Fruit fly (Drosophila melanogaster) whole organism, adult: Measurements from ENCODE around the gene Muc68E.

ENCODE experiments used
- CG11617 ChIP-seq: fragments of 200-800 bp; sonication (Bioruptor generic); optimal IDR thresholded peaks from 2 replicates; lab custom pipeline; 2017; ENCODE audit warnings: mild to moderate bottlenecking, missing biosample characterization, missing genetic modification reagents, missing genetic modification characterization
- CG12768 ChIP-seq: fragments of 200-800 bp; sonication (Bioruptor generic); optimal IDR thresholded peaks from 2 replicates; lab custom pipeline; 2017; ENCODE audit warnings: missing biosample characterization, missing genetic modification characterization, mild to moderate bottlenecking, moderate library complexity, missing genetic modification reagents
- CG14711 ChIP-seq: fragments of 200-800 bp; sonication (Bioruptor generic); optimal IDR thresholded peaks from 2 replicates; lab custom pipeline; 2018; ENCODE audit warnings: missing biosample characterization, mild to moderate bottlenecking, missing genetic modification characterization, moderate library complexity
- CG1620 ChIP-seq: fragments of 200-800 bp; sonication (Bioruptor generic); optimal IDR thresholded peaks from 2 replicates; lab custom pipeline; 2016; ENCODE audit warnings: missing biosample characterization, missing genetic modification characterization
- CG33017 ChIP-seq: fragments of 200-800 bp; sonication (Bioruptor generic); optimal IDR thresholded peaks from 2 replicates; lab custom pipeline; 2018; ENCODE audit warnings: missing biosample characterization, mild to moderate bottlenecking, missing genetic modification characterization, moderate library complexity
- CG5204 ChIP-seq: fragments of 200-800 bp; sonication (Bioruptor generic); optimal IDR thresholded peaks from 2 replicates; lab custom pipeline; 2016; ENCODE audit warnings: missing biosample characterization, missing genetic modification characterization
- CG7045 ChIP-seq: fragments of 200-800 bp; sonication (Bioruptor generic); optimal IDR thresholded peaks from 2 replicates; lab custom pipeline; 2017; ENCODE audit warnings: missing biosample characterization, mild to moderate bottlenecking, missing genetic modification characterization
- CG7101 ChIP-seq: fragments of 200-800 bp; sonication (Bioruptor generic); optimal IDR thresholded peaks from 2 replicates; lab custom pipeline; 2018; ENCODE audit warnings: missing biosample characterization, mild to moderate bottlenecking, missing genetic modification characterization, moderate library complexity
- Clk ChIP-seq: fragments of 200-800 bp; sonication (Bioruptor generic); optimal IDR thresholded peaks from 2 replicates; lab custom pipeline; 2017; ENCODE audit warnings: missing biosample characterization, missing genetic modification characterization
- Crg-1 ChIP-seq: fragments of 200-800 bp; sonication (Bioruptor generic); optimal IDR thresholded peaks from 2 replicates; lab custom pipeline; 2016; ENCODE audit warnings: missing biosample characterization, missing genetic modification characterization
- Hr96 ChIP-seq: fragments of 200-800 bp; sonication (Bioruptor generic); optimal IDR thresholded peaks from 2 replicates; lab custom pipeline; 2016; ENCODE audit warnings: missing biosample characterization, missing genetic modification characterization
- Mnt ChIP-seq: fragments of 200-800 bp; sonication (Bioruptor generic); optimal IDR thresholded peaks from 2 replicates; lab custom pipeline; 2016; ENCODE audit warnings: missing biosample characterization, mild to moderate bottlenecking, missing genetic modification characterization
- bab1 ChIP-seq: fragments of 200-800 bp; sonication (Bioruptor generic); optimal IDR thresholded peaks from 3 replicates; lab custom pipeline; 2019; ENCODE audit warnings: missing biosample characterization, mild to moderate bottlenecking, missing genetic modification characterization, moderate library complexity
- cic ChIP-seq: fragments of 200-800 bp; sonication (Bioruptor generic); optimal IDR thresholded peaks from 2 replicates; lab custom pipeline; 2017; ENCODE audit warnings: missing biosample characterization, mild to moderate bottlenecking, missing genetic modification characterization, moderate library complexity
- cnc ChIP-seq, 2 experiments: fragments of >200 bp; optimal IDR thresholded peaks; 2 replicates each; lab custom pipeline; 2017
- kay ChIP-seq: fragments of 200-800 bp; sonication (Bioruptor generic); peaks from one replicate; lab custom pipeline; 2016; ENCODE audit warnings: missing biosample characterization, missing genetic modification characterization, borderline replicate concordance
- ovo ChIP-seq: fragments of 200-800 bp; sonication (Bioruptor generic); optimal IDR thresholded peaks from 2 replicates; lab custom pipeline; 2016; ENCODE audit warnings: missing biosample characterization, missing genetic modification characterization
- pad ChIP-seq: fragments of 200-800 bp; sonication (Bioruptor generic); optimal IDR thresholded peaks from 3 replicates; lab custom pipeline; 2017; ENCODE audit warnings: missing biosample characterization, missing genetic modification characterization, mild to moderate bottlenecking, moderate library complexity, missing genetic modification reagents
- tj ChIP-seq: fragments of 200-800 bp; sonication (Bioruptor generic); optimal IDR thresholded peaks from 3 replicates; lab custom pipeline; 2017; ENCODE audit warnings: missing biosample characterization, mild to moderate bottlenecking, missing genetic modification characterization, moderate library complexity
- toe ChIP-seq: fragments of 200-800 bp; sonication (Bioruptor generic); optimal IDR thresholded peaks from 2 replicates; lab custom pipeline; 2016; ENCODE audit warnings: missing biosample characterization, missing genetic modification characterization

The Muc68E gene

dm6 chr3L:12007945-12008344, 35.2 kb upstream of the Muc68E start:
- TF ChIP-seq Crg-1 (GFP tag; lab: Kevin White, UChicago) = no peak
- TF ChIP-seq Mnt (GFP tag; lab: Kevin White, UChicago) = no peak
- TF ChIP-seq CG7101 (tag; lab: Kevin White, UChicago) = no peak
- no peak for TF ChIP-seq CG14711 (tag; lab: Kevin White, UChicago)

- TF ChIP-seq cic (GFP tag; lab: Kevin White, UChicago) = no peak
- no peak for TF ChIP-seq ovo (GFP tag; lab: Kevin White, UChicago)
- TF ChIP-seq cnc (optimal IDR thresholded peaks at IDR 0.05; lab: Kevin White, UChicago) = no peak
- no peak for TF ChIP-seq CG7101 (tag; lab: Kevin White, UChicago)
- no peak for TF ChIP-seq CG1620
- no peak for TF ChIP-seq Mnt (GFP tag; lab: Kevin White, UChicago)
- no peak for TF ChIP-seq Crg-1 (GFP tag; lab: Kevin White, UChicago)
- TF ChIP-seq CG11617 (GFP tag; lab: Kevin White, UChicago) = no peak
- TF ChIP-seq CG14711 (tag; lab: Kevin White, UChicago) = no peak
- no peak for TF ChIP-seq toe (GFP tag; lab: Kevin White, UChicago)
- no peak for TF ChIP-seq CG12768 (GFP tag; lab: Kevin White, UChicago)
- TF ChIP-seq tj = no peak
- no peak for TF ChIP-seq CG33017 (tag; lab: Kevin White, UChicago)
- TF ChIP-seq CG5204 = no peak
- no peak for TF ChIP-seq CG7045 (GFP tag; lab: Kevin White, UChicago)
- no peak for TF ChIP-seq kay (GFP tag; lab: Kevin White, UChicago)
- no peak for TF ChIP-seq Hr96
- no peak for TF ChIP-seq bab1 (GFP tag; lab: Kevin White, UChicago)
Observed at dm6 chr3L:12004136-12004535, 31.4 kb upstream of the Muc68E start.

dm6 chr3L:12003457-12003856, 30.7 kb upstream of the Muc68E start:
- TF ChIP-seq Crg-1 (GFP tag; lab: Kevin White, UChicago) (no peak), CG33017 (tag; lab: Kevin White, UChicago) (no peak), pad (peak; percentile 20), toe (GFP tag; lab: Kevin White, UChicago) (no peak), ovo (GFP tag; lab: Kevin White, UChicago) (no peak), cnc (optimal IDR thresholded peaks at IDR 0.05; lab: Kevin White, UChicago) (no peak), CG7045 (GFP tag; lab: Kevin White, UChicago) (no peak)

DNA sequence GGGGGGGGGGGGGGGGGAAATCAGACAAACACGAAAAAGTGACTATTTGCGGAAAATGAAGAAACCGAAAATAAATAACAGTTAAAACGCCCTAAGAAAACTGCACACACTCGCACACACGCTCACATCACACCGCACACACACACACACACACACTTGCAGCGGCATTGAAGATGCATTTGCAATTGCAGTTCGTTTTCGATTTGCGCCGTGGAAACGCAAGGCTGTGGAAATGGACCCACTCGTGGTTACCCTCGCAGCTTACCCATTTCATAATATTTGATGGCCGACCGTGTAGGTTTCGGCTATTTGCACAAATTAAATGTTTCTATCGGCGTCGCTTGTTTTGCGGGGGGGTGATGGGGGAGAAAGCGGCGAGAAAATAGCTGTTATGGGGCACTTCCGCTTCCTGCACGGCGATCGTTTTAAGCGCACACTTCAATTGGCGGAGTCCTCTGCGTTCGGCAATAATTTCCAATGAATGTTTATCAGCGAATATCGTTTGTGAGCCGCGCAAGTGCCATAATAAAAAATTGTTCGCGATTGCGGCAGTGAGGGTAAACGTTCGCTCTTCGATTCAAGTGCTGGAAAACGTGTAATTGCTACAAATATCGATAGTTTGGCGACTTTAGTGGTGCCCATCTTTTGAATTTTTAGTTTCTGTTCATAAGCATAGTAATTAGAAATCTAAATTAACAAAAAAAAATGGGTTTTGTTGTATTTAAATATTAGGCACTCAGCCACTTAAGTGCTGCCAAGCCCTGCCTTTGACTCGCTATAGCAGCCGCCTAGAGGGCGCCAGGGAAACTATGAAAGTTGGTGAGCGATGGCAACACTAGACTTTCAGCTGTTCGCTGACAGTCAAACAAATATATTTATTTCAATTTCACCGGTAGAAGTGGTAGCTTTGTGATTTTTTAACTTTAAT, 29.8 kb upstream of the Muc68E start, which contains the start of the genes Pop2 and CG6928:
TSS of gene Pop2 (minus strand) at position 595 of the 928 bp plus-strand sequence.
TSS of gene CG6928 (plus strand) at position 835 of the 928 bp plus-strand sequence.
- peak; percentile 82 for TF ChIP-seq toe (GFP tag; lab: Kevin White, UChicago)
- peak; percentile 38 for TF ChIP-seq CG12768 (GFP tag; lab: Kevin White, UChicago)
- peak; percentile 47 for TF ChIP-seq CG11617 (GFP tag; lab: Kevin White, UChicago)
- no peak for TF ChIP-seq cnc (optimal IDR thresholded peaks at IDR 0.05; lab: Kevin White, UChicago)
- TF ChIP-seq bab1 (GFP tag; lab: Kevin White, UChicago) = peak; percentile 27
- no peak for TF ChIP-seq CG7045 (GFP tag; lab: Kevin White, UChicago)
- peak; percentile 24 for TF ChIP-seq tj
- peak; percentile 79 for TF ChIP-seq Crg-1 (GFP tag; lab: Kevin White, UChicago)
- peak; percentile 46 for TF ChIP-seq CG7101 (tag; lab: Kevin White, UChicago)
- TF ChIP-seq CG14711 (tag; lab: Kevin White, UChicago) = peak; percentile 98
- TF ChIP-seq CG5204 = peak; percentile 82
- peak; percentile 87 for TF ChIP-seq CG1620
- peak; percentile 71 for TF ChIP-seq ovo (GFP tag; lab: Kevin White, UChicago)
- TF ChIP-seq kay (GFP tag; lab: Kevin White, UChicago) = no peak
- peak; percentile 61 for TF ChIP-seq pad
- TF ChIP-seq Clk (GFP tag; lab: Kevin White, UChicago) = peak; percentile 68
- peak; percentile 73 for TF ChIP-seq Mnt (GFP tag; lab: Kevin White, UChicago)
- TF ChIP-seq Hr96 = peak; percentile 82
- no peak for TF ChIP-seq CG33017 (tag; lab: Kevin White, UChicago)
- no peak for TF ChIP-seq cic (GFP tag; lab: Kevin White, UChicago)

dm6 chr3L:11997959-11998358, 25.2 kb upstream of the Muc68E start, which contains the start of gene Grip163:
Gene Grip163, minus strand, starts transcription at chr3L:11998138.
- TF ChIP-seq ovo (GFP tag; lab: Kevin White, UChicago) (no peak), toe (GFP tag; lab: Kevin White, UChicago) (no peak)

dm6 chr3L:11992960-11993359, 20.2 kb upstream of the Muc68E start, which contains the start of gene viaf:
Gene viaf, minus strand, starts transcription at chr3L:11993179.
- TF ChIP-seq cic (GFP tag; lab: Kevin White, UChicago) (no peak), CG7101 (tag; lab: Kevin White, UChicago) (peak; percentile 46), CG33017 (tag; lab: Kevin White, UChicago) (no peak), CG14711 (tag; lab: Kevin White, UChicago) (peak; percentile 17), pad (no peak), ovo (GFP tag; lab: Kevin White, UChicago) (no peak), CG5204 (peak; percentile 3), bab1 (GFP tag; lab: Kevin White, UChicago) (peak; percentile 78), kay (GFP tag; lab: Kevin White, UChicago) (peak; percentile 99), CG1620 (peak; percentile 27), Mnt (GFP tag; lab: Kevin White, UChicago) (peak; percentile 53), Crg-1 (GFP tag; lab: Kevin White, UChicago) (no peak), CG7045 (GFP tag; lab: Kevin White, UChicago) (no peak), CG11617 (GFP tag; lab: Kevin White, UChicago) (peak; percentile 31), tj (no peak), Clk (GFP tag; lab: Kevin White, UChicago) (no peak), toe (GFP tag; lab: Kevin White, UChicago) (peak; percentile 26), CG12768 (GFP tag; lab: Kevin White, UChicago) (no peak), cnc (optimal IDR thresholded peaks at IDR 0.05; lab: Kevin White, UChicago) (no peak)
